Fruit fly (Drosophila melanogaster) whole organism, embryonic: ENCODE results near the gene CG43346.

Experiments used
- CG10274 ChIP-seq: fragments of 200-800 bp; sonication (Bioruptor generic); optimal IDR thresholded peaks from 3 replicates; lab custom pipeline; 2017; ENCODE audit warnings: missing biosample characterization, mild to moderate bottlenecking, missing genetic modification characterization
- CG10321 ChIP-seq: fragments of 200-800 bp; sonication (Bioruptor generic); IDR thresholded peaks from 2 replicates; pipeline ENCODE4 v1.3.6; 2022; ENCODE audit warnings: missing biosample characterization, missing genetic modification characterization
- CG11093 ChIP-seq: fragments of 200-800 bp; sonication (Bioruptor generic); IDR thresholded peaks from 3 replicates; pipeline ENCODE4 v1.3.6; 2022; ENCODE audit warnings: missing biosample characterization, missing genetic modification characterization
- CG13624 ChIP-seq: fragments of 200-800 bp; sonication (Bioruptor generic); optimal IDR thresholded peaks from 2 replicates; lab custom pipeline; 2016; ENCODE audit warnings: missing biosample characterization, missing genetic modification characterization
- CG13775 ChIP-seq: fragments of 200-800 bp; sonication (Bioruptor generic); optimal IDR thresholded peaks from 3 replicates; lab custom pipeline; 2017; ENCODE audit warnings: missing biosample characterization, mild to moderate bottlenecking, missing genetic modification characterization
- CG14965 ChIP-seq: fragments of 200-800 bp; sonication (Bioruptor generic); optimal IDR thresholded peaks from 2 replicates; lab custom pipeline; 2016; ENCODE audit warnings: missing biosample characterization, missing genetic modification characterization, borderline replicate concordance
- CG15269 ChIP-seq: fragments of 200-800 bp; sonication (Bioruptor generic); optimal IDR thresholded peaks from 2 replicates; lab custom pipeline; 2018; ENCODE audit warnings: missing biosample characterization, mild to moderate bottlenecking, missing genetic modification characterization, moderate library complexity
- CG16779 ChIP-seq: fragments of 200-800 bp; sonication (Bioruptor generic); IDR thresholded peaks from 2 replicates; pipeline ENCODE4 v1.3.6; 2022; ENCODE audit warnings: missing biosample characterization, missing genetic modification characterization
- CG16813 ChIP-seq: fragments of 200-800 bp; sonication (Bioruptor generic); IDR thresholded peaks from 3 replicates; pipeline ENCODE4 v1.3.6; 2022; ENCODE audit warnings: missing biosample characterization, missing genetic modification characterization; ENCODE audit not compliant: partially characterized antibody
- CG2875 ChIP-seq: fragments of 200-800 bp; sonication (Bioruptor generic); optimal IDR thresholded peaks from 2 replicates; lab custom pipeline; 2017; ENCODE audit warnings: missing biosample characterization, mild to moderate bottlenecking, missing genetic modification characterization, missing genetic modification reagents
- CG33557 ChIP-seq: fragments of 200-800 bp; sonication (Bioruptor generic); optimal IDR thresholded peaks from 2 replicates; lab custom pipeline; 2019; ENCODE audit warnings: missing biosample characterization, mild to moderate bottlenecking, missing genetic modification characterization, moderate library complexity
- CG34224 ChIP-seq: fragments of 200-800 bp; sonication (Bioruptor generic); IDR thresholded peaks from 3 replicates; pipeline ENCODE4 v1.3.6; 2022; ENCODE audit warnings: missing biosample characterization, missing genetic modification characterization; ENCODE audit not compliant: partially characterized antibody
- CG4328 ChIP-seq: fragments of 200-800 bp; sonication (Bioruptor generic); optimal IDR thresholded peaks from 3 replicates; lab custom pipeline; 2017; ENCODE audit warnings: missing biosample characterization, missing genetic modification reagents, missing genetic modification characterization
- CG4617 ChIP-seq: fragments of 200-800 bp; sonication (Bioruptor generic); optimal IDR thresholded peaks from 3 replicates; lab custom pipeline; 2016; ENCODE audit warnings: missing biosample characterization, missing genetic modification characterization, borderline replicate concordance
- CG7357 ChIP-seq: fragments of 200-800 bp; sonication (Bioruptor generic); IDR thresholded peaks from 3 replicates; pipeline ENCODE4 v1.3.6; 2022; ENCODE audit warnings: missing biosample characterization, missing genetic modification characterization
- CG7745 ChIP-seq: fragments of 200-800 bp; sonication (Bioruptor generic); optimal IDR thresholded peaks from 2 replicates; lab custom pipeline; 2018; ENCODE audit warnings: missing biosample characterization, mild to moderate bottlenecking, missing genetic modification characterization, moderate library complexity
- CG8290 ChIP-seq, 3 experiments: fragments of 200-800 bp; sonication (Bioruptor generic); optimal IDR thresholded peaks; 2 replicates each; lab custom pipeline; 2016 to 2019; ENCODE audit warnings: missing biosample characterization in 3 of 3, missing genetic modification characterization in 3 of 3, mild to moderate bottlenecking in 2 of 3, moderate library complexity in 1 of 3
- CG8478 ChIP-seq: fragments of >200 bp; optimal IDR thresholded peaks from 2 replicates; lab custom pipeline; 2018
- CG9797 ChIP-seq: fragments of 200-800 bp; sonication (Bioruptor generic); optimal IDR thresholded peaks from 3 replicates; lab custom pipeline; 2018; ENCODE audit warnings: missing biosample characterization, mild to moderate bottlenecking, missing genetic modification characterization
- CG9817 ChIP-seq: fragments of 200-800 bp; sonication (Bioruptor generic); optimal IDR thresholded peaks from 2 replicates; lab custom pipeline; 2018; ENCODE audit warnings: missing biosample characterization, mild to moderate bottlenecking, missing genetic modification characterization, moderate library complexity
- Camta ChIP-seq: fragments of 200-800 bp; sonication (Bioruptor generic); optimal IDR thresholded peaks from 2 replicates; lab custom pipeline; 2016; ENCODE audit warnings: missing biosample characterization, missing genetic modification characterization
- CkIIα-i1 ChIP-seq: fragments of 200-800 bp; sonication (Bioruptor generic); IDR thresholded peaks from 2 replicates; pipeline ENCODE4 v1.3.6; 2022; ENCODE audit warnings: missing biosample characterization, missing genetic modification characterization
- Deaf1 ChIP-seq: fragments of 200-800 bp; optimal IDR thresholded peaks from 3 replicates; lab custom pipeline; 2019; ENCODE audit warnings: missing biosample characterization, mild to moderate bottlenecking, missing genetic modification characterization, moderate library complexity
- Dip3 ChIP-seq: fragments of 200-800 bp; sonication (Bioruptor generic); optimal IDR thresholded peaks from 3 replicates; lab custom pipeline; 2016; ENCODE audit warnings: missing biosample characterization, missing genetic modification characterization
- H15 ChIP-seq: fragments of 200-800 bp; sonication (Bioruptor generic); IDR thresholded peaks from 3 replicates; pipeline ENCODE4 v1.3.6; 2022; ENCODE audit warnings: missing biosample characterization, missing genetic modification characterization
- Med ChIP-seq: fragments of 200-800 bp; sonication (Bioruptor generic); peaks from one replicate; lab custom pipeline; 2016; ENCODE audit warnings: missing biosample characterization, missing genetic modification characterization, mild to moderate bottlenecking, inconsistent platforms, moderate library complexity
- Mes4 ChIP-seq: fragments of 200-800 bp; sonication (Bioruptor generic); optimal IDR thresholded peaks from 2 replicates; lab custom pipeline; 2016; ENCODE audit warnings: missing biosample characterization, missing genetic modification characterization
- Neu2 ChIP-seq: fragments of 200-800 bp; sonication (Bioruptor generic); optimal IDR thresholded peaks from 3 replicates; lab custom pipeline; 2016; ENCODE audit warnings: missing biosample characterization, missing genetic modification characterization, borderline replicate concordance
- Sox102F ChIP-seq: fragments of 200-800 bp; sonication (Bioruptor generic); optimal IDR thresholded peaks from 2 replicates; lab custom pipeline; 2018; ENCODE audit warnings: missing biosample characterization, mild to moderate bottlenecking, missing genetic modification characterization, moderate library complexity
- Xrp1 ChIP-seq: fragments of 200-800 bp; sonication (Bioruptor generic); IDR thresholded peaks from 2 replicates; pipeline ENCODE4 v1.3.6; 2022; ENCODE audit warnings: missing biosample characterization, missing genetic modification characterization
- btn ChIP-seq: fragments of 200-800 bp; sonication (Bioruptor generic); optimal IDR thresholded peaks from 2 replicates; lab custom pipeline; 2016; ENCODE audit warnings: missing biosample characterization, missing genetic modification characterization
- crc ChIP-seq: fragments of 200-800 bp; sonication (Bioruptor generic); optimal IDR thresholded peaks from 2 replicates; lab custom pipeline; 2016; ENCODE audit warnings: missing biosample characterization, missing genetic modification characterization
- gcm ChIP-seq: fragments of 200-800 bp; sonication (Bioruptor generic); optimal IDR thresholded peaks from 2 replicates; lab custom pipeline; 2019; ENCODE audit warnings: missing biosample characterization, mild to moderate bottlenecking, missing genetic modification characterization, moderate library complexity
- gro ChIP-seq: fragments of 200-800 bp; sonication (Bioruptor generic); optimal IDR thresholded peaks from 2 replicates; lab custom pipeline; 2016; ENCODE audit warnings: missing biosample characterization, missing genetic modification characterization
- kni ChIP-seq: fragments of 200-800 bp; sonication (Bioruptor generic); optimal IDR thresholded peaks from 3 replicates; lab custom pipeline; 2017; ENCODE audit warnings: mild to moderate bottlenecking, missing biosample characterization, missing genetic modification reagents, missing genetic modification characterization
- luna ChIP-seq: fragments of 200-800 bp; sonication (Bioruptor generic); optimal IDR thresholded peaks from 2 replicates; lab custom pipeline; 2016; ENCODE audit warnings: missing biosample characterization, missing genetic modification characterization
- mirr ChIP-seq: fragments of 200-800 bp; sonication (Bioruptor generic); optimal IDR thresholded peaks from 3 replicates; lab custom pipeline; 2018; ENCODE audit warnings: missing biosample characterization, mild to moderate bottlenecking, missing genetic modification characterization
- nmo ChIP-seq: fragments of 200-800 bp; sonication (Bioruptor generic); optimal IDR thresholded peaks from 2 replicates; lab custom pipeline; 2018; ENCODE audit warnings: missing biosample characterization, mild to moderate bottlenecking, missing genetic modification characterization, moderate library complexity
- pfk ChIP-seq: fragments of 200-800 bp; sonication (Bioruptor generic); optimal IDR thresholded peaks from 2 replicates; lab custom pipeline; 2018; ENCODE audit warnings: missing biosample characterization, mild to moderate bottlenecking, missing genetic modification characterization, moderate library complexity
- prd ChIP-seq, 3 experiments: fragments of >200 bp in 2 of 3; fragments of 200-800 bp in 1 of 3; sonication (Bioruptor generic) in 1 of 3; optimal IDR thresholded peaks in 2 of 3; IDR thresholded peaks in 1 of 3; 2 replicates in 2 of 3; 3 replicates in 1 of 3; pipeline versions ENCODE4 v1.3.6 to Lab custom; 2017 to 2022; ENCODE audit warnings: missing biosample characterization in 1 of 3, missing genetic modification characterization in 1 of 3
- seq ChIP-seq: fragments of 200-800 bp; sonication (Bioruptor generic); IDR thresholded peaks from 2 replicates; pipeline ENCODE4 v1.3.6; 2022; ENCODE audit warnings: missing biosample characterization, missing genetic modification characterization
- sima ChIP-seq: fragments of 200-800 bp; sonication (Bioruptor generic); optimal IDR thresholded peaks from 2 replicates; lab custom pipeline; 2016; ENCODE audit warnings: missing biosample characterization, missing genetic modification characterization
- slbo ChIP-seq: fragments of 200-800 bp; sonication (Bioruptor generic); IDR thresholded peaks from 2 replicates; pipeline ENCODE4 v1.3.6; 2022; ENCODE audit warnings: missing biosample characterization, missing genetic modification characterization
- tio ChIP-seq: fragments of 200-800 bp; sonication (Bioruptor generic); optimal IDR thresholded peaks from 2 replicates; lab custom pipeline; 2017; ENCODE audit warnings: missing biosample characterization, missing genetic modification characterization, inconsistent platforms
- tll ChIP-seq, 2 experiments: fragments of 200-800 bp in 1 of 2; fragments of >200 bp in 1 of 2; sonication (Bioruptor generic) in 1 of 2; optimal IDR thresholded peaks; 2 replicates each; lab custom pipeline; 2017 to 2019; ENCODE audit warnings: missing biosample characterization in 2 of 2, missing genetic modification characterization in 2 of 2, mild to moderate bottlenecking in 1 of 2, moderate library complexity in 1 of 2
- trem ChIP-seq: fragments of 200-800 bp; optimal IDR thresholded peaks from 3 replicates; lab custom pipeline; 2019; ENCODE audit warnings: missing biosample characterization, mild to moderate bottlenecking, missing genetic modification characterization, moderate library complexity
- twi ChIP-seq: fragments of 200-800 bp; optimal IDR thresholded peaks from 2 replicates; lab custom pipeline; 2019; ENCODE audit warnings: missing biosample characterization, mild to moderate bottlenecking, missing genetic modification characterization, moderate library complexity
- wdn ChIP-seq: fragments of 200-800 bp; sonication (Bioruptor generic); IDR thresholded peaks from 2 replicates; pipeline ENCODE4 v1.3.6; 2022; ENCODE audit warnings: missing biosample characterization, missing genetic modification characterization
- zen2 ChIP-seq: fragments of 200-800 bp; sonication (Bioruptor generic); IDR thresholded peaks from 3 replicates; pipeline ENCODE4 v1.3.6; 2022; ENCODE audit warnings: missing biosample characterization, missing genetic modification characterization; ENCODE audit not compliant: partially characterized antibody

Gene CG43346

DNA sequence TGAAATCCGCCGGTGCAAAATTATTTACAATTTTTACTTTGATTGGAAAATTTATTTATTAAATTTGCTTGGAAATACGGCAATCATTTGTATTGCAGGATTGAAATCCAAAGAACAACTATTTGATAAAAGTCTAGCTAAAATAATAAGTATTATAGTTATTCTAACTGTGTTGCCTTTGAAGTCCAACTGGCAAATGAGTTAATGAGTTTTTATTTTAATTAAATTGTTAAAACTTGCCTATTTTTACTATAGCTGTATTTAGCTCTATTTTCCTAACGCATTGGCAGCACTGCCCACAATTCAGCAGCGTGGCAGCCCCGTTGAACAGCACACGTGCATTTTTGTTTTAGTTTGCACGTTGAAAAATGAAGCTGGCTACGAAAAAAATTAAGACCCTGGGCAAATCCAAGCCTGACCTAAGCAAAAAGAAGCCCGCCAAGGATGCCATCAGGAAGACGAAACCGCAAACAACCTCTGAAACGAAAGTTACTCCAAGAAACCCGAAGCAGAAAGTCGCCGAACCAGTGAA, 5.0 kb downstream of the CG43346 start, which contains the start of gene Noc2 (continued):
- TF ChIP-seq Dip3 (GFP tag; lab: Kevin White, UChicago) = peak; percentile 46
- peak; percentile 58 for TF ChIP-seq CG4328
- TF ChIP-seq CG13624 (GFP tag; lab: Kevin White, UChicago) = no peak
- no peak for TF ChIP-seq CG16813 (GFP tag; lab: Robert Waterston, UW)
- no peak for TF ChIP-seq Mes4
- TF ChIP-seq CG33557 (GFP tag; lab: Kevin White, UChicago) = no peak
- no peak for TF ChIP-seq btn (GFP tag; lab: Kevin White, UChicago)
- no peak for TF ChIP-seq prd (optimal IDR thresholded peaks at IDR 0.05; lab: Kevin White, UChicago)
- TF ChIP-seq prd (GFP tag; IDR thresholded peaks at IDR 0.05; lab: Robert Waterston, UW) = peak; percentile 72
- no peak for TF ChIP-seq CG14965 (GFP tag; lab: Kevin White, UChicago)
- no peak for TF ChIP-seq CG8290 (GFP tag; optimal IDR thresholded peaks at IDR 0.05; lab: Kevin White, UChicago)
- peak in 1 of 2 experiments; percentile 46 for TF ChIP-seq CG8290 (tag; optimal IDR thresholded peaks at IDR 0.05; lab: Kevin White, UChicago)
- no peak for TF ChIP-seq CG9797 (GFP tag; lab: Kevin White, UChicago)
- TF ChIP-seq nmo (GFP tag; lab: Kevin White, UChicago) = peak; percentile 61
- no peak for TF ChIP-seq CG10274
- TF ChIP-seq CkIIα-i1 (GFP tag; lab: Robert Waterston, UW) = no peak
- no peak for TF ChIP-seq crc (GFP tag; lab: Kevin White, UChicago)
- TF ChIP-seq CG10321 (GFP tag; lab: Robert Waterston, UW) = no peak
- TF ChIP-seq wdn (GFP tag; lab: Robert Waterston, UW) = no peak
- TF ChIP-seq slbo = peak; percentile 79
- peak; percentile 45; the same call in 1 of the 2 replicates for TF ChIP-seq Xrp1 (GFP tag; lab: Robert Waterston, UW)
- TF ChIP-seq gcm (GFP tag; lab: Kevin White, UChicago) = no peak
- no peak for TF ChIP-seq tll (GFP tag; optimal IDR thresholded peaks at IDR 0.05; lab: Kevin White, UChicago)
- TF ChIP-seq CG11093 (GFP tag; lab: Robert Waterston, UW) = peak; percentile 62; the same call in 1 of the 3 replicates
- peak; percentile 35 for TF ChIP-seq CG15269 (tag; lab: Kevin White, UChicago)
- no peak for TF ChIP-seq gro (GFP tag; lab: Kevin White, UChicago)
- TF ChIP-seq CG7357 (GFP tag; lab: Robert Waterston, UW) = no peak
- TF ChIP-seq CG2875 (GFP tag; lab: Kevin White, UChicago) = no peak
- 0 out of 3 replicates have a peak, but pooled peaks have one; percentile 2 for TF ChIP-seq CG34224 (GFP tag; lab: Robert Waterston, UW)
- TF ChIP-seq mirr (GFP tag; lab: Kevin White, UChicago) = no peak
- TF ChIP-seq sima = no peak
- TF ChIP-seq CG8478 (lab: Kevin White, UChicago) = no peak
- TF ChIP-seq CG13775 = peak; percentile 60
- TF ChIP-seq luna (GFP tag; lab: Kevin White, UChicago) = no peak
- TF ChIP-seq H15 = peak; percentile 62; the same call in 2 of the 3 replicates
- no peak for TF ChIP-seq CG7745 (tag; lab: Kevin White, UChicago)
- TF ChIP-seq CG4617 (GFP tag; lab: Kevin White, UChicago) = peak; percentile 55
- peak; percentile 42 for TF ChIP-seq Camta (GFP tag; lab: Kevin White, UChicago)
- TF ChIP-seq tio (GFP tag; lab: Kevin White, UChicago) = no peak
- TF ChIP-seq Sox102F (GFP tag; lab: Kevin White, UChicago) = peak; percentile 39
- peak; percentile 92 for TF ChIP-seq trem (tag; lab: Kevin White, UChicago)
- no peak for TF ChIP-seq Deaf1 (tag; lab: Kevin White, UChicago)
- TF ChIP-seq kni (GFP tag; lab: Kevin White, UChicago) = no peak
- no peak for TF ChIP-seq zen2 (GFP tag; lab: Robert Waterston, UW)
- TF ChIP-seq CG9817 (tag; lab: Kevin White, UChicago) = peak; percentile 49
- peak; percentile 2 for TF ChIP-seq twi (tag; lab: Kevin White, UChicago)
- TF ChIP-seq Med (GFP tag; lab: Kevin White, UChicago) = peak; percentile 84
- peak; percentile 65 for TF ChIP-seq CG16779 (GFP tag; lab: Robert Waterston, UW)
- TF ChIP-seq seq (GFP tag; lab: Robert Waterston, UW) = no peak
- no peak for TF ChIP-seq Neu2 (GFP tag; lab: Kevin White, UChicago)
- TF ChIP-seq pfk (GFP tag; lab: Kevin White, UChicago) = no peak
